Worm (Caenorhabditis elegans): ENCODE measurements around the gene T02G5.7.

The T02G5.7 gene

DNA sequence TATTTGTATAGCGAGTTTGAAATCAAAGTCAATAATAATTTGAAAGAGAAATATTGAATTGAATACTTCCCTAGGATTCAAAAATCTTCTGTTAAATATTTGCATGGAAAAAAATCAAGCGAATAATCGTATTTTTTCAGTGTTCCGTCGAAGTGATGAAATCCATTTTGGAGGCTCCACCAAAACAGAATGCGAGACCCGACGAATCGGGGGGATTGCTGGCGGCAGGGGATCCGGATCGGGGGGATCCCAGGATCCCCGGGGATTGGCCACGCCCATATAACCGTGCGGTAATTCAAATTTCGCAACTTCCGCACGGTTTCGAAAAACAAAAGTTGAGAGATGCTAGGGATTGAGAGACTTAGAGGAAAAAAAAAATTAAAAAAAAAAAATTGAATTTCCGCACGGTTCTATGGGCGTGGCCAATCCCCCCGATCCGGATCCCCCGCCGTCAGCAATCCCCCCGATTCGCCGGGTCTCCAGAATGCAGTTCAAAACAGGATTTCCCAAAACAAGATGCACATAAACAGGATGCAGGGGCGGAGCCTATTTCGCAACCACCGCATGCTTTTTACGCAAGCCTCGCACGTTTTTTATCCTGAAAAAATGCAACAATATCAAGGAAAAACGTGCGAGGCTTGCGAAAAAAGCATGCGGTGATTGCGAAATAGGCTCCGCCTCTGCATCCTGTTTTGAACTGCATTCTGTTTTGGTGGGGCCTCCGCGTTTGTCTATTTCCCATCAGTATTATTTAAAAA lies 47.4 kb downstream of the T02G5.7 start, which contains the start of gene F10E7.11:
Gene F10E7.11 (minus strand): TSS at position 232 of the 758 bp plus-strand sequence.
- no peak for TF ChIP-seq dve-1 (tag; optimal IDR thresholded peaks at IDR 0.05)
- no peak for TF ChIP-seq pha-2 (tag; optimal IDR thresholded peaks at IDR 0.05)
- no peak for TF ChIP-seq C38D4.7 (GFP tag; optimal IDR thresholded peaks at IDR 0.05)
- peak; percentile 16 for TF ChIP-seq ceh-34 (tag; optimal IDR thresholded peaks at IDR 0.05)
- no peak for TF ChIP-seq sox-2 (GFP tag; IDR thresholded peaks at IDR 0.05)
- TF ChIP-seq zip-5 (tag; optimal IDR thresholded peaks at IDR 0.05): peak; percentile 29
- TF ChIP-seq unc-42 (tag; optimal IDR thresholded peaks at IDR 0.05): no peak
- no peak for TF ChIP-seq sdc-2 (tag; optimal IDR thresholded peaks at IDR 0.05)
- no peak for TF ChIP-seq F13H6.1 (tag; optimal IDR thresholded peaks at IDR 0.05)
- TF ChIP-seq nhr-11 (tag; optimal IDR thresholded peaks at IDR 0.05): no peak
- peak; percentile 59 for TF ChIP-seq tbx-2 (tag; optimal IDR thresholded peaks at IDR 0.05)
- TF ChIP-seq ceh-2 (tag; optimal IDR thresholded peaks at IDR 0.05): no peak
- TF ChIP-seq ceh-9 (tag; optimal IDR thresholded peaks at IDR 0.05): no peak
- TF ChIP-seq unc-3 (GFP tag; conservative IDR thresholded peaks at IDR 0.05): no peak
- no peak for TF ChIP-seq unc-3 (tag; optimal IDR thresholded peaks at IDR 0.05)
- no peak for TF ChIP-seq pqm-1 (tag; optimal IDR thresholded peaks at IDR 0.05)
- no peak for TF ChIP-seq npax-4 (tag; optimal IDR thresholded peaks at IDR 0.05)
- TF ChIP-seq ceh-14 (tag; optimal IDR thresholded peaks at IDR 0.05): no peak
- TF ChIP-seq fkh-10 (GFP tag; optimal IDR thresholded peaks at IDR 0.05): no peak
- no peak for TF ChIP-seq hlh-13 (GFP tag; optimal IDR thresholded peaks at IDR 0.05)
- TF ChIP-seq T23F11.4 (GFP tag; optimal IDR thresholded peaks at IDR 0.05): no peak
- TF ChIP-seq C08G9.2 (tag; optimal IDR thresholded peaks at IDR 0.05): peak; percentile 9
- no peak for TF ChIP-seq ceh-24 (tag; optimal IDR thresholded peaks at IDR 0.05)
- TF ChIP-seq pros-1 (tag; optimal IDR thresholded peaks at IDR 0.05): no peak
- no peak for TF ChIP-seq sox-4 (tag; optimal IDR thresholded peaks at IDR 0.05)
- no peak for TF ChIP-seq hlh-8 (tag; optimal IDR thresholded peaks at IDR 0.05)
- no peak for TF ChIP-seq elt-4 (tag; optimal IDR thresholded peaks at IDR 0.05)
- no peak for TF ChIP-seq nfya-1 (tag; optimal IDR thresholded peaks at IDR 0.05)
- no peak for TF ChIP-seq pha-4 (tag; optimal IDR thresholded peaks at IDR 0.05)
- TF ChIP-seq tbx-7 (tag; optimal IDR thresholded peaks at IDR 0.05): no peak
- TF ChIP-seq hlh-6 (tag; optimal IDR thresholded peaks at IDR 0.05): no peak
- TF ChIP-seq ceh-30 (tag; optimal IDR thresholded peaks at IDR 0.05): no peak
- TF ChIP-seq syd-9 (tag; optimal IDR thresholded peaks at IDR 0.05): no peak
- no peak for TF ChIP-seq Y22D7AL.16 (tag; optimal IDR thresholded peaks at IDR 0.05)
- TF ChIP-seq pax-1 (tag; optimal IDR thresholded peaks at IDR 0.05): no peak
- no peak for TF ChIP-seq elt-2 (tag; optimal IDR thresholded peaks at IDR 0.05)
- TF ChIP-seq nhr-232 (tag; optimal IDR thresholded peaks at IDR 0.05): no peak
- no peak for TF ChIP-seq fkh-6 (tag; optimal IDR thresholded peaks at IDR 0.05)
- peak; percentile 25 for TF ChIP-seq ceh-31 (tag; optimal IDR thresholded peaks at IDR 0.05)
- TF ChIP-seq ref-2 (tag; optimal IDR thresholded peaks at IDR 0.05): peak; percentile 23

DNA sequence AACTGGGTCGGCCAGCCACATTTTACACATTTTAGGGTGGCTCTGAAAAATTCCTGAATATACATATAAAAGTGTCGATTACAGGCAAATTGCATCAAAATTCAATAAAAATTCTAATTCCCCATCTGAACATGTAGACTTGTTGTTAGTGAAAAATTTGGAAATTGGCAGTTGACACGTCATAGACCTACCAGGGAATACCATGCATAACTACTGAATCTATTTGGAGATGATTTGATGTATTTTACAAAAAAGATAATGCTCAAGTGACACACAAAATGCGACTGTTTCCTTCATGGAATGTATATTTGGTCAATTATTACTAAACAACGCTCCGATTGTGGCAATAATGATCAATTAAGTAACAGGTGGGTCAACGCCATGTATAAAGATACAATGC lies 51.0 kb downstream of the T02G5.7 start, which contains the start of gene F10E7.1:
Gene F10E7.1 (plus strand): TSS at position 301 of the 400 bp plus-strand sequence.
- no peak for TF ChIP-seq pat-9 (tag; optimal IDR thresholded peaks at IDR 0.05)
- no peak for TF ChIP-seq mec-3 (tag; optimal IDR thresholded peaks at IDR 0.05; ENCODE audit: borderline replicate concordance)
- no peak for TF ChIP-seq K09A11.1 (tag; optimal IDR thresholded peaks at IDR 0.05; ENCODE audit: insufficient read depth)
- TF ChIP-seq pag-3 (tag; optimal IDR thresholded peaks at IDR 0.05; ENCODE audit: borderline replicate concordance): no peak
- no peak for TF ChIP-seq unc-86 (tag; optimal IDR thresholded peaks at IDR 0.05)
- TF ChIP-seq K02D7.2 (tag; optimal IDR thresholded peaks at IDR 0.05): no peak
- no peak for TF ChIP-seq pha-2 (tag; optimal IDR thresholded peaks at IDR 0.05)
- TF ChIP-seq hlh-8 (tag; optimal IDR thresholded peaks at IDR 0.05): no peak
- no peak for TF ChIP-seq unc-3 (GFP tag; conservative IDR thresholded peaks at IDR 0.05)
- TF ChIP-seq unc-3 (tag; optimal IDR thresholded peaks at IDR 0.05): no peak
